Worm (Caenorhabditis elegans): ENCODE data around the gene sre-44.

The sre-44 gene

DNA sequence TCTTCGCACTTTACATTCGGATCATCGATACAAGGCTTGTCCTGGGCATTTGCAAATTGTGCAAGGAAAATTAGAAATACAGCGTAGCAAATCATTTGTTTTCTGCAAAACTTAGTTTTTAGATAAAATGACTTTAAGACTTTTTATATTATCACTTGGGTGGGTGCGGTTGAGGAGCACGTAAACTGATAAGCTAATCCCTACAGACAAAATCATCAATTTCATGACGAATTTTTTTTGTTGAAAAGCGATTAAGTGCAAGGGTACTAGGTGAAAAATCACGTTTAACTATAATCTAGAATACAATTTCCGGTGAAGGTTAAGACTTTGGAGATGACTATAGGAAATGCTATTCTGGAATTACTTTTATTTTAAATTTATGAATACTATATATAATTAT, 48.1 kb downstream of the sre-44 start, which contains the start of gene F01D5.1 (continued):
- no peak for TF ChIP-seq Y105C5A.15 (GFP tag; IDR thresholded peaks at IDR 0.05)
- no peak for TF ChIP-seq nhr-25 (tag; optimal IDR thresholded peaks at IDR 0.05; ENCODE audit: borderline replicate concordance, insufficient read depth)

DNA sequence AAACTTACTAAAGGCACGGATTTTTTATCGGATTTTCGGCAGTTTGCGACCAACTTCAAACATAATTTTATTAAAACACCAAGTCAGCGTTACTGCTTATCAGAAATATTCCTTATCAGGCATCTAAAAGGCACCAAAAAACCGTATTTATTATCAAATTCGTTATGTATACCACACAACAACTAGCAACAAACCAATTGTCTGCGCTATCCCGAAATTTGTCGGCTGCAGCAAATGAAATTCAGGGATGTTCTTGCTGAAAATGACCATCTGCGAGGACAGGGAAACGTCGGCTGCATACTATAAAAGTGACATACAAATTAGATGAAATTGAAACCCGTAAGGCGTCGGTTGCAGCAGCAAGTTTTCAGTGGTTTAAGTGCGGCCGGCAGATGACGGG, 48.6 kb downstream of the sre-44 start:
- peak in 1 of 2 experiments; percentile 48 for TF ChIP-seq unc-62 (GFP tag; optimal IDR thresholded peaks at IDR 0.05 in 1 of 2)
- no peak for TF ChIP-seq unc-62 (tag; optimal IDR thresholded peaks at IDR 0.05)
- peak; percentile 52 for TF ChIP-seq pqm-1 (tag; optimal IDR thresholded peaks at IDR 0.05)
- TF ChIP-seq dve-1 (tag; optimal IDR thresholded peaks at IDR 0.05; ENCODE audit: insufficient read depth) = peak; percentile 16
- no peak for TF ChIP-seq F26F4.8 (GFP tag; conservative IDR thresholded peaks at IDR 0.05)
- TF ChIP-seq arid-1 (GFP tag; conservative IDR thresholded peaks at IDR 0.05) = no peak
- TF ChIP-seq nhr-28 (tag; optimal IDR thresholded peaks at IDR 0.05) = peak; percentile 1
- no peak for TF ChIP-seq zag-1 (tag; optimal IDR thresholded peaks at IDR 0.05)
- TF ChIP-seq egl-27 (tag; optimal IDR thresholded peaks at IDR 0.05) = no peak
- TF ChIP-seq aha-1 (tag) = no peak
- no peak for TF ChIP-seq mep-1 (tag; optimal IDR thresholded peaks at IDR 0.05)
- no peak for TF ChIP-seq ama-1 (optimal IDR thresholded peaks at IDR 0.05)
- TF ChIP-seq daf-16 (GFP tag; optimal IDR thresholded peaks at IDR 0.05) = no peak
- peak; percentile 31 for TF ChIP-seq daf-16 (tag; optimal IDR thresholded peaks at IDR 0.05)

DNA sequence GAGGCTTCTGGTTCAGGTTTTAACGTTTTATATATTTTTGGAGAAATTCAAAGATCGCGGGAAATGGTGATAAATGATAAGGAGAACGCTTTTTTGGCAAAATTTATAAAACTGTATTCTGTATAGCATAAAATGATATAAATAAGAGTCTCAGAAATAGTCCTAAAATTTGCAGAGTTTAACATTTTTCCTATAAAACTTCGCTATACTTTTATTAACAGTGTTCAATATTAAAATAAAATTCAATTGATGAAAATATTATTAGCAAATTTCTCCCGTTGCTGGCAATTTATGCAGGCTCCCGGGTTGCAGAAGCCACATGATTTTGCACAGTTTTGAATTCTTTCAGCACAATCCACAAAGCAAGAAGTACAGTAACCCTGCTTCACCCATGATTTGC, 49.6 kb downstream of the sre-44 start, which contains the start of gene F01D5.2:
Gene F01D5.2, minus strand, starts transcription at position 101 of the 400 bp plus-strand sequence.
- no peak for TF ChIP-seq nhr-237 (tag; optimal IDR thresholded peaks at IDR 0.05)
- TF ChIP-seq ZK337.2 (GFP tag; IDR thresholded peaks at IDR 0.05) = no peak

DNA sequence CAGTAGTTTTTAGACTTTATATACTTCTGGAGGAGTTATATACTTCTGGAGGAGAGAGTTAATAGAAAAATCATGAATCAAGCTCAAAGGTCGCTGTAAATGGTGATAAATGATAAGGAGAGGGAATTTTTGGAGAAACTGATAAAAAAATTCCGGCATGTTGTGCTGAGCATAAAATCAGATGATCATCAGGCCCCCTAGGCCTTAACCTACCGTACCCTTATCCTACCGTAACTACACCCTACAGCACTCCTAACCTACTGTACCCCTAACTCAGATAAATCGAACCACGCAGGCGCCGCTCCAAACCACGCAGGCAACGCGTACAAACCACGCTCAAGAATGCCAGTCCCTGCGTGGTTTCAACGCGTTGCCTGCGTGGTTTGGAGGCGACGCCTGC, 50.7 kb downstream of the sre-44 start, which contains the start of gene F01D5.3:
Gene F01D5.3, minus strand, starts transcription at position 101 of the 400 bp plus-strand sequence.
- peak; percentile 41 for TF ChIP-seq pqm-1 (tag; optimal IDR thresholded peaks at IDR 0.05)
- TF ChIP-seq nhr-28 (tag; optimal IDR thresholded peaks at IDR 0.05) = peak; percentile 7
